Worm (Caenorhabditis elegans): ENCODE measurements around the gene K05F6.14.

The K05F6.14 gene

DNA sequence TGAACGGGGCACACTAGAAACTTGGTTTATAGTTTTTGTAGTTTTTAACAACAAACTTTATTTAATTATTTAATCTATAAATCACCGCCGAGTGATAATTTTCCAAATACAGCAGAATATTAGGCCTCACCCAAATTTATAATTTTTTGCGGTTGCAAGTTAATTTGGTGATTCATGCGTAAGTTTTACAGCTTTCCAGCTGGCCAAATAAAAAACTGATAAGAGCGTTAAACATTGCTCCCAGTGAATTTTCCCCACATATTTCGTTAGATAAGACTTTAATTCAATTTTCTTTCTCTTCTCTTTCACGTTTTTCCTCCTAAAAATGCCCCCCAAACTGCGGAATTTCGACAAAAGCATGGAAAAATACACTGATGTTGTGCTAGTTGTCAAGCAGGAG is 39.5 kb downstream of the K05F6.14 start, which contains the start of gene bath-47:
TSS of gene bath-47 (plus strand) at position 305 of the 400 bp plus-strand sequence.
- TF ChIP-seq dao-5 (tag; optimal IDR thresholded peaks at IDR 0.05), result no peak
- TF ChIP-seq him-1 (tag; optimal IDR thresholded peaks at IDR 0.05), result no peak
- TF ChIP-seq W03F9.2 (tag; optimal IDR thresholded peaks at IDR 0.05), result no peak

ce11 chrII:1603049-1603448 is 41.1 kb downstream of the K05F6.14 start:
- TF ChIP-seq dao-5 (tag; optimal IDR thresholded peaks at IDR 0.05), result no peak
- TF ChIP-seq W03F9.2 (tag; optimal IDR thresholded peaks at IDR 0.05), result no peak
- TF ChIP-seq him-1 (tag; optimal IDR thresholded peaks at IDR 0.05), result no peak

DNA sequence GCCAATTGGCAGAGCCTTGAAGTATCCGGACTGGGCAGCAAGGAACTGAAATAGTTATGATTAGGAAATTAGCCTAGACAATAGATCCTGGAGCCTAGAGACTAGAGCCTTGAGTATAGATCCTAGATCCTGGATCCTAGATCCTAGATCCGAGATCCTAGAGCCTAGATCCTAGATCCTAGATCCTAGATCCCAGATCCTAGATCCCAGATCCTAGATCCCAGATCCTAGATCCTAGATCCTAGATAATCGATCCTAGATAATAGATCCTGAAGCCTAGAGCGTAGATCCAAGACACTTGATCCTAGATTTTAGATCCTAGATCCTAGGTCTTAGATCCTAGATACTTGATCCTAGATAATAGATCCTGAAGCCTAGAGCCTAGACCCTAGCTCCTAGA is 43.0 kb downstream of the K05F6.14 start:
- TF ChIP-seq dao-5 (tag; optimal IDR thresholded peaks at IDR 0.05) (no peak), W03F9.2 (tag; optimal IDR thresholded peaks at IDR 0.05) (no peak), him-1 (tag; optimal IDR thresholded peaks at IDR 0.05) (no peak)

- TF ChIP-seq him-1 (tag; optimal IDR thresholded peaks at IDR 0.05) (no peak), dao-5 (tag; optimal IDR thresholded peaks at IDR 0.05) (no peak), W03F9.2 (tag; optimal IDR thresholded peaks at IDR 0.05) (no peak)
Observed at ce11 chrII:1606079-1606478, 44.1 kb downstream of the K05F6.14 start, which contains the start of gene bath-33. bath-33 (minus strand) TSS chrII:1606179.

ce11 chrII:1607575-1607974 is 45.6 kb downstream of the K05F6.14 start:
- TF ChIP-seq dao-5 (tag; optimal IDR thresholded peaks at IDR 0.05) (no peak), W03F9.2 (tag; optimal IDR thresholded peaks at IDR 0.05) (no peak), him-1 (tag; optimal IDR thresholded peaks at IDR 0.05) (no peak)

- TF ChIP-seq him-1 (tag; optimal IDR thresholded peaks at IDR 0.05) (no peak), dao-5 (tag; optimal IDR thresholded peaks at IDR 0.05) (no peak), W03F9.2 (tag; optimal IDR thresholded peaks at IDR 0.05) (no peak)
Observed at ce11 chrII:1608915-1609314, 47.0 kb downstream of the K05F6.14 start.

- TF ChIP-seq W03F9.2 (tag; optimal IDR thresholded peaks at IDR 0.05) (no peak), him-1 (tag; optimal IDR thresholded peaks at IDR 0.05) (no peak), dao-5 (tag; optimal IDR thresholded peaks at IDR 0.05) (no peak)
Observed at ce11 chrII:1610630-1611029, 48.7 kb downstream of the K05F6.14 start, which contains the start of gene fbxa-163. fbxa-163 (minus strand) TSS chrII:1610730.
